Fruit fly (Drosophila melanogaster) Kc167 (cell line): ENCODE results near the gene Tango9.
"Not testable (repeated sequence)": the region's sequence is repeated elsewhere in the genome, so short reads cannot be mapped to it uniquely, and the experiment has no call there.

Source experiments
- Myc ChIP-seq: fragments of >200 bp; optimal IDR thresholded peaks from 2 replicates; lab custom pipeline; 2017; ENCODE audit warnings: missing external identifiers
- Sin3A ChIP-seq: fragments of >200 bp; optimal IDR thresholded peaks from 2 replicates; lab custom pipeline; 2018; ENCODE audit warnings: missing external identifiers
- h ChIP-seq: fragments of >200 bp; optimal IDR thresholded peaks from 3 replicates; lab custom pipeline; 2018; ENCODE audit warnings: missing external identifiers
- insv ChIP-seq: fragments of >200 bp; optimal IDR thresholded peaks from 3 replicates; lab custom pipeline; 2018; ENCODE audit warnings: missing external identifiers
- psq ChIP-seq: fragments of >200 bp; optimal IDR thresholded peaks from 2 replicates; lab custom pipeline; 2017; ENCODE audit warnings: missing external identifiers
- ttk ChIP-seq: sonication (Bioruptor generic); optimal IDR thresholded peaks from 2 replicates; lab custom pipeline; 2017; ENCODE audit warnings: missing external identifiers

Tango9 gene

DNA sequence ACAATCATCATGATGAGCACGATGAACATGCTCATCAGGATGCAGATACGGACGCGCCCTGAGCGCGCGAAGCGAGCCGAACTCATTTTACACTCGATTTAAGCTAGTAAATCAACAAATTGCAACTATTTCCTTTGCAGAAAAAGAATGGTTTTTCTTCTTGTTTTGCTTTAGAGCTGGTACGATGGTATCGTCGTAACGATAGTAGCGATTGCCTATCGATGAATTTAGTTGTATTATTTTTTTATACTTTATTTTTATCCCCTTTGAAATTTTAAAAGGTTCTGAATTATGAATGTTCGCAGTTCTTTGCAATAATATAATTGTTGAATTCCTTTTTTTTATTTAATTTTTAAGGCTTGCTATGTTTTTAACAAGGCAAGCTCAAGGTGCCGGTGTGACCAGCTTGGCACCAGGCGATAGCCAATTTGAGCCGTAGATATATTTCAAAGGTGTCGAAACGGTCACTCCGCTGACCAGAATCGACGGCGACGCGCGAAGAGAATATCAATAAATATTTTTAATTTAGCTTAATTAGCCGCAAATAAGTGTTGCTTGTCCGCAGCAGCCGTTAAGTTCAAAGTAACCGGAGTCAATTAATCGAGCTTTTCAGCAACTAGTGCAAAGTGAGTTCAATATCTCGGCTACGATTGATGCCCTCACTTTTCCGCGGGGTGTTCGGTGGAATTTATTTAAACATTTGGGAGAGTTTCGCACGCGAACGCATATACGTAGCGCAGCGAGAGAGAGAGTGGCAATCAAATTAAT is 7.3 kb downstream of the Tango9 start, which contains the start of the genes CG12213 and GC1:
CG12213 (minus strand) TSS at position 430 of the 768 bp plus-strand sequence.
GC1 (plus strand) TSS at position 447 of the 768 bp plus-strand sequence.
- TF ChIP-seq h (lab: Kevin White, UChicago) = no peak
- TF ChIP-seq Myc (lab: Kevin White, UChicago) = no peak

DNA sequence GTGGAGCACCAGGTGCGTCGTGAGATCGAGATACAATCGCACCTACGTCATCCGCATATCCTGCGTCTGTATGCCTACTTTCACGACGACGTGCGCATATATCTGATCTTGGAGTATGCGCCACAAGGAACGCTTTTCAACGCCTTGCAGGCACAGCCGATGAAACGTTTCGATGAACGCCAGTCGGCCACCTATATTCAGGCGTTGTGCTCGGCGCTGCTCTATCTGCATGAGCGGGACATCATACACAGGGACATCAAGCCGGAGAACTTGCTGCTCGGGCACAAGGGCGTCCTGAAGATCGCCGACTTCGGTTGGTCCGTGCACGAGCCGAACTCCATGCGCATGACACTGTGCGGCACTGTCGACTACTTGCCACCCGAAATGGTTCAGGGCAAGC is 10.7 kb downstream of the Tango9 start:
- TF ChIP-seq insv (lab: Kevin White, UChicago) = no peak

DNA sequence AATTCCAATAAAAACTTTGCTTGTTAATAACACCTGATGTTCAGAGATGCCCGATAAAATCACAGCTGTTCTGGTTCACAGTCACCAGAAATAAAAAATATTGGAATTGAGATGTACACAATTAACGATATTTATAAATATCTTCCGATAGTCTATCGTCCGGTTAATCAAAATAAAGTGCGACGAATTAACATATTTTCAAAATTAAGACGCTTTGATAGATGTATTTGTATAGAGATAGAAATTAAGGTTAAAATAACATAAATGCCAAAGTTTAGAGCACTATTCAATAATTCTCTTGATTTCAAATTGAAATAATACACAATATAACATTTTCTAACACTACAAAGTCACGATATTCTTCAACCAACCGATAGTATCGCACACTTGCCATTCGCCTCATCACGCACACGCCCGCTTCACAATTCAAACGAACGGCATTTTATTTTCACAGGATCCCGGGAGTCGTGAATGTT is 11.9 kb downstream of the Tango9 start, which contains the start of the genes CG3281 and aurA:
CG3281 (minus strand) TSS at position 67 of the 476 bp plus-strand sequence.
aurA (plus strand) TSS at position 386 of the 476 bp plus-strand sequence.
- TF ChIP-seq Sin3A (lab: Kevin White, UChicago) (peak; percentile 94), h (lab: Kevin White, UChicago) (no peak)

DNA sequence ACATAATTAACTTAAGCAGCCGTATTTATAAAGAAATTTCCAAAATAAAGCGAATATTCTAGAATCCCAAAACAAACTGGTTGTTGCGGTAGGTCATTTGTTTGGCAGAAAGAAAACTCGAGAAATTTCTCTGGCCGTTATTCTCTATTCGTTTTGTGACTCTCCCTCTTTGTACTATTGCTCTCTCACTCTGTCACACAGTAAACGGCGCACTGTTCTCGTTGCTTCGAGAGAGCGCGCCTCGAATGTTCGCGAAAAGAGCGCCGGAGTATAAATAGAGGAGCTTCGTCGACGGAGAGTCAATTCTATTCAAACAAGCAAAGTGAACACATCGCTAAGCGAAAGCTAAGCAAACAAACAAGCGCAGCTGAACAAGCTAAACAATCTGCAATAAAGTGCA is 16.5 kb downstream of the Tango9 start, which contains the start of gene Hsp70Ab:
Hsp70Ab (plus strand) TSS at position 301 of the 400 bp plus-strand sequence.
- TF ChIP-seq ttk, h, insv (lab: Kevin White, UChicago): not testable (repeated sequence)

DNA sequence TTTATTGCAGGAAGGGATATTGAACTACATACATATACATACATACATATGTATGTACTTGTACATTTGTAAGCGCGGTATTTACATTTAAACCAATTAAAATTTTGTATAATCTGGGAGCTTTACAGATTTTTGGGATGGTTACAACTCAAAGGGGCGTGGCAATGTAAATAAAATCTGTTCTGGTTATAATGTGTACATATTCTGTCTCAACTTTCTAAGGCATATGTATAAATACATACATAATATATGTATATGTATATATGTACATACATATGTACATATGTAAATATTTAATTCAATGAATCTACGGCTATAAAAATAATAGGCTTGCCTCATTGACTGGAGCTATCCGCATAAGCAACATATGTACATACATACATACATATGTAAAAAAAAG is 17.3 kb downstream of the Tango9 start:
- no peak for TF ChIP-seq Sin3A (lab: Kevin White, UChicago)
- no peak for TF ChIP-seq insv (lab: Kevin White, UChicago)
- no peak for TF ChIP-seq Myc (lab: Kevin White, UChicago)
- TF ChIP-seq psq (lab: Kevin White, UChicago) = no peak
- TF ChIP-seq ttk (lab: Kevin White, UChicago) = no peak
- TF ChIP-seq h (lab: Kevin White, UChicago) = no peak

DNA sequence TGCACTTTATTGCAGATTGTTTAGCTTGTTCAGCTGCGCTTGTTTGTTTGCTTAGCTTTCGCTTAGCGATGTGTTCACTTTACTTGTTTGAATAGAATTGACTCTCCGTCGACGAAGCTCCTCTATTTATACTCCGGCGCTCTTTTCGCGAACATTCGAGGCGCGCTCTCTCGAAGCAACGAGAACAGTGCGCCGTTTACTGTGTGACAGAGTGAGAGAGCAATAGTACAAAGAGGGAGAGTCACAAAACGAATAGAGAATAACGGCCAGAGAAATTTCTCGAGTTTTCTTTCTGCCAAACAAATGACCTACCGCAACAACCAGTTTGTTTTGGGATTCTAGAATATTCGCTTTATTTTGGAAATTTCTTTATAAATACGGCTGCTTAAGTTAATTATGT is 18.3 kb downstream of the Tango9 start, which contains the start of gene Hsp70Aa:
Hsp70Aa (minus strand) TSS at position 101 of the 400 bp plus-strand sequence.
- TF ChIP-seq psq, ttk, h (lab: Kevin White, UChicago): not testable (repeated sequence)

DNA sequence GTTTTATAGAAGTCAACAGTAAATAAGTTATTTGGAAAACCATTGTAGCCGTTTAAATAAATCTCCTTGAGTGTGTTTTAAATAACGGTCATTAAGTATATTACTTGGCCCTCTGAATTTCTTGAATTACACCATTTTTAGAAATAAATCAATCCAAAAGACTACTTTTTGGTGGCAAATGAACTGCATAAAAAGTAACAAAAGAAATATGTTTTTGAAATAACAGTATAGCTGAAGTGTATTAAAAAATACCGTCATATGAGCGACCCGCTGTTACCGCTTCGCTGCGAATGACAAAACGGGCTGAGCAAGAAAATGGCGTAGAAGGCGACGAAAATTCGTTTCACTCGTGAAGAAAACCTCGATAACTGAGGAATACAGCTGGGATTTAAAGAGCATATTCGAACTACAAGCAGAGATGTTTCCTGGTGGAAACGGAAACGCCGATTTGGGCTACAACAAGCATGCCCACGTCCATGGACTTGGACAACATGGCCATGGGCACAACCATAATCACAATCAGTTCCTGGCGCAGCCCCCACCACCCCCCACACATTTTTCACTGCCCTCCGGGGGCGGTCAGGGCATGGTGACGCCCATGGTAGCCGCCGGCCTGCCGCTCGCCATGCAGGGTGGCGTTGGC is 25.2 kb downstream of the Tango9 start, which contains the start of gene CG31211:
CG31211 (plus strand) TSS at position 294 of the 643 bp plus-strand sequence.
- no peak for TF ChIP-seq psq (lab: Kevin White, UChicago)
- TF ChIP-seq ttk (lab: Kevin White, UChicago) = no peak

DNA sequence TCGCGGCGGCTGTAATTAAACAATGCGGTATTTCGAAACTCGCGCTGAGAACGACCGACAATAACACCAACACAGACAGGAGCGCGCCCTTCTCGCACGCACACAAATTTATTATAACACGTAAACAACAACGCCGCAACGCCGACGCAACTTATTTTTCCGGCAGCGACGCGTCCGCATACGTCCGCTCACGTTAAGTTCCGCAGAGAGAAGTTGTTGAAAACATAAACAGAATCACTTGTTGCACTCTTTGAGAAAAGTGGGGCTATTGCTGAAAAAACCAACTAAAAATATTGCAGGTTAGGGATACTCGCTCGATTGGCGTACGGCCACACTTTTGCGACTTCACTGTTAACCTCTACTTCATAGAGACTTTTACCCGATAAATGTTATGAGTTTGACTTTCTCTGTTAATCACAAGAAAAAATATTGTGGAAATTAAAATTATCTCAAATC is 25.8 kb downstream of the Tango9 start, which contains the start of gene Cad87A:
Cad87A (minus strand) TSS at position 227 of the 456 bp plus-strand sequence.
- TF ChIP-seq Sin3A (lab: Kevin White, UChicago) (no peak), ttk (lab: Kevin White, UChicago) (no peak), psq (lab: Kevin White, UChicago) (no peak), insv (lab: Kevin White, UChicago) (no peak), Myc (lab: Kevin White, UChicago) (no peak), h (lab: Kevin White, UChicago) (no peak)

DNA sequence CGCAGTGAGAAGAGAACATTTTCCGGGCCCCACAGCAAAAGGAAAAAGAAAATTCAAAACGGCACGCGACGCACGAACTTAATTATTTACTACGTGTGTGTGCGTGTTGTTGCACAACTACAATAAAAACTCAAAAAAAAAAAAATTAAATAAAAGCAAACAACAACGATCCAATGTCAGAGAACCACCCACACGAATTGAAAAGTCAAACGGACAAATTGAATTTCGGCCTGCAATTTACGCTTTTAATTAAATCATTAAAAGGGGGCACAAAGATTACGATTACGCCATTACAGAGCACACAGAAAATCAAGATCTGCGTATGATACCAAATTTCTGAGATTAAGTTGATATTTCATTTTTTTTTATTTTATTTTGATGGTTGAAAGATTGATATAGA is 26.8 kb downstream of the Tango9 start:
- no peak for TF ChIP-seq h (lab: Kevin White, UChicago)

DNA sequence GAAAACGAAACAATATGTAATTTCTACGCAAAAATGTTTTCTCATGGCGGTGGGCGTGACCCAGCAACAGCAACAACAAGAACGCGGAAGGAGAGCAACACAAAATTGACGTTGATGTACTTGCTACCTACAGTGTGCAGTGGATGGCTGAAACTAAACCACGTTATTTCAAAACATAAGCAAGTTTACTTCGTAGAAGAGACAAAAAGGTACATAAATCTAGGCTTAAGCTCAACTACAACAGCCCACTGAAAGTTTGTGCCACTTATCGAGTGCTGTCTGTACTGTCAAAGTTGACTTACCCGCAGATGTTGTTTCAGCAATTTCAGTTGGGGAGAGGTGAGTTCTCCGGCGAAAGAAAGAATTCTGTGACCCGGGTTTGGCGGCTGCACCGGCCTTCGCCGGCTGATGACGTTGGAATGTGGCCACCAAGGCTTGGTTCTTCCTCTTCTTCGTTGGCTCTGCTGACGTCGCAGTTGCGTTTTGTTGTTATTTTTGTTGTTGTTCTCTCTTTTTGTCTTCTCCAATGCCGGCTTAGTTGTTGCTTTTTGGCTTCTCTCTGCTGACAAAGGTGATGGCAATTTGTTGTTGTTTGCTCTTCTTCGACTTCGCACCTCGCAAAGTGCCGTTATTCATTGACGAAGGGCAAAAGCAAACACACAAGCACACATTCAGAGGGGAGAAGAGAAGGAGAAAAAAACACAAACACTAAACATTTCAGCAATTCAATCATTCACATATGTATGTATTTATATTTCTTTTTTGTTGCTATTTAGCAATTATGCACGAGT is 27.4 kb downstream of the Tango9 start:
- TF ChIP-seq ttk (lab: Kevin White, UChicago) = no peak
- no peak for TF ChIP-seq Sin3A (lab: Kevin White, UChicago)
- TF ChIP-seq insv (lab: Kevin White, UChicago) = no peak
- TF ChIP-seq h (lab: Kevin White, UChicago) = no peak
- TF ChIP-seq Myc (lab: Kevin White, UChicago) = no peak
- no peak for TF ChIP-seq psq (lab: Kevin White, UChicago)

DNA sequence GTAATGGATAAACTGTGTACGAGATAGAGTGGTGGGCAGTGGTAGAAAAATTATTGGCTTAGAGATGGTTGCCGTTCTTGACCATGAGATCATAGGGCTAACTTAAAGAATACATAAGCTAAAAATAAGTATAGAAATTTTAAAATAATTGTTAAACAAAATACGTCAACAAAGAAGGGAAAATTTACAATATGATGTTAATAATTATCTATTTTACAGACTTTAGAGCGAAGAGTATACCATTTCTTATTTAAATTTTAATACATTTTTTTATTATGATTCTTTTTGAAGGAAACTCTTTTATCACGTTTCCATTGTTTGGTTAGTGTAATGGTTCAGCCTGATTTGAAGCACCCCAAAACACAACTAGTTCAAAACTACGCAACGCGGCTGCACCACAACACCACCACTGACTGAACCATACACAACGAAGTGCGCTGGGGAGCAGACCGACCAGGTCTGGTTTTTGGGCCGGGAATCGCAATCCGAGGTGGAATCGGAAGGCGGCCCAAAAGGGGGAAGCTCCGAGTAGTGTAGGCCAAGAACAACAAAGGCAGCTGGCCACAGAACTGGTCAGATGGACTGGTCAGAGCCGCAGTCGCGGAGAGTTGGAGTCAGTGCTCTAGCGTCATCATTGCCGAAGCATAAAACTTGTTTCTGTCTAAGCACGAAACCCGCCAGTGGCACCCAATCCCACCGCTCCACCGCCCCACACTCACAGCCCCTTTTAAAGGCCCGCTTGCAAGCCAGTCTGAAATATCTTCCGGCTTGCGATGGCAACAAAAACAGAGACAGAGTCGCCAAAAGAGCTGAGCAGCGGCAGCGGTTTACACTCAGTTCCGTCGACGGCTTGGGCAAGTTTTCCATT is 29.0 kb downstream of the Tango9 start:
- TF ChIP-seq Myc (lab: Kevin White, UChicago) (no peak), ttk (lab: Kevin White, UChicago) (no peak), h (lab: Kevin White, UChicago) (no peak), psq (lab: Kevin White, UChicago) (no peak), Sin3A (lab: Kevin White, UChicago) (no peak), insv (lab: Kevin White, UChicago) (no peak)
